Fruit fly (Drosophila melanogaster) whole organism, embryonic: ENCODE results near the gene Sps2.

Source experiments
- CG10431 ChIP-seq: fragments of 200-800 bp; sonication (Bioruptor generic); optimal IDR thresholded peaks from 3 replicates; lab custom pipeline; 2018; ENCODE audit warnings: missing biosample characterization, mild to moderate bottlenecking, missing genetic modification characterization
- CG4282 ChIP-seq: fragments of 200-800 bp; sonication (Bioruptor generic); optimal IDR thresholded peaks from 2 replicates; lab custom pipeline; 2016; ENCODE audit warnings: missing biosample characterization, missing genetic modification characterization
- Chrac-16 ChIP-seq: fragments of 200-800 bp; sonication (Bioruptor generic); optimal IDR thresholded peaks from 3 replicates; lab custom pipeline; 2016; ENCODE audit warnings: missing biosample characterization, missing genetic modification characterization
- NC2β ChIP-seq: fragments of 200-800 bp; sonication (Bioruptor generic); optimal IDR thresholded peaks from 2 replicates; lab custom pipeline; 2016; ENCODE audit warnings: missing biosample characterization, missing genetic modification characterization
- chif ChIP-seq, 2 experiments: fragments of 200-800 bp; sonication (Bioruptor generic); optimal IDR thresholded peaks; 3 replicates each; lab custom pipeline; 2016; ENCODE audit warnings: missing biosample characterization in 2 of 2, missing genetic modification characterization in 2 of 2
- crol ChIP-seq: fragments of 200-800 bp; sonication (Bioruptor generic); IDR thresholded peaks from 2 replicates; pipeline ENCODE4 v1.3.6; 2022; ENCODE audit warnings: missing biosample characterization, missing genetic modification characterization
- fd96Cb ChIP-seq: fragments of 200-800 bp; sonication (Bioruptor generic); optimal IDR thresholded peaks from 2 replicates; lab custom pipeline; 2018; ENCODE audit warnings: missing biosample characterization, mild to moderate bottlenecking, missing genetic modification characterization, moderate library complexity
- mld ChIP-seq: fragments of 200-800 bp; sonication (Bioruptor generic); IDR thresholded peaks from 3 replicates; pipeline ENCODE4 v1.3.6; 2022; ENCODE audit warnings: missing biosample characterization, missing genetic modification characterization; ENCODE audit not compliant: partially characterized antibody
- odd ChIP-seq: fragments of 200-800 bp; sonication (Bioruptor generic); optimal IDR thresholded peaks from 2 replicates; lab custom pipeline; 2017; ENCODE audit warnings: missing biosample characterization, mild to moderate bottlenecking, missing genetic modification characterization
- pum ChIP-seq: fragments of 200-800 bp; sonication (Bioruptor generic); optimal IDR thresholded peaks from 2 replicates; lab custom pipeline; 2016; ENCODE audit warnings: missing biosample characterization, missing genetic modification characterization
- sima ChIP-seq: fragments of 200-800 bp; sonication (Bioruptor generic); optimal IDR thresholded peaks from 2 replicates; lab custom pipeline; 2016; ENCODE audit warnings: missing biosample characterization, missing genetic modification characterization
- stwl ChIP-seq: fragments of 200-800 bp; sonication (Bioruptor generic); optimal IDR thresholded peaks from 3 replicates; lab custom pipeline; 2018; ENCODE audit warnings: missing biosample characterization, mild to moderate bottlenecking, missing genetic modification characterization, moderate library complexity
- vvl ChIP-seq: fragments of 200-800 bp; sonication (Bioruptor generic); IDR thresholded peaks from 2 replicates; pipeline ENCODE4 v1.3.6; 2022; ENCODE audit warnings: missing biosample characterization, missing genetic modification characterization
- zfh1 ChIP-seq: fragments of 200-800 bp; sonication (Bioruptor generic); IDR thresholded peaks from 3 replicates; pipeline ENCODE4 v1.3.6; 2022; ENCODE audit warnings: missing biosample characterization, missing genetic modification characterization

DNA sequence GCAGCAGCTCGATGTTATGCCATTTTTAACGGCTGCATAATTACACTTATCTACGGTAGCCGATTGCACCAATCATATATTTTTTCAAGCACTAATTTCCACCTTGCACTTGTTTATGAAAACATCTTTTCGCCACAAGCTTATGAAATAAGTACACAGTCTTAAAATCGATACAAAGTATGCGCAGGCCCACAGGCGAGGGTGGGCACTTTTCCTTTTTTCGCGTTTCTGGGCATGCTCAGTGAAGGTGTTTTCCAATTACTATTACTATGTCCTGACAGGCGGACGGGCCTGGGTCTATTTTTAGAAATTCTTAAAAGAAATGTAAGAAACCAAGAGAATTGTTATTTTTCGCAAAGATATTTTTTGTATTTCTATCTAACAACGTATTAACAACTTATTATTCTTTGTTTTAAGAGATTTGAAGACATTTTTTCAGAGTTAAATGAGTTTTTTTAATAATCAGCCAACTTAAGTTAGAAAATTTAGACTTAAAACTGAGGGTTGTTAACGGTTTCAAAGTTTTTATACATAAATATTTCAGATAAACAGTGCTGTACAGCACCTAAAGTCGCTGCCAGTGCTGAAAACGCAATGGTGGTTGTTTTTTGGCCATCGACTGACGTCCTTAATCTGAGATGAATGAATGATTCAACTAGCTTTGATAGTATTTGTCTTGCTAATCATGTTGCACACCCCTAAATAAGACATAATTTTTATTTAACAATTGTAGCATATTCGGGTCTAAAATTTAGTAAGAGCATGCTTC is 31.6 kb upstream of the Sps2 start, which contains the start of gene Cdk5alpha:
- TF ChIP-seq NC2β (GFP tag; lab: Kevin White, UChicago) (no peak), CG10431 (no peak), fd96Cb (tag; lab: Kevin White, UChicago) (no peak), mld (GFP tag; lab: Robert Waterston, UW) (no peak), pum (GFP tag; lab: Kevin White, UChicago) (no peak), chif (GFP tag; optimal IDR thresholded peaks at IDR 0.05; lab: Kevin White, UChicago) (no peak), Chrac-16 (GFP tag; lab: Kevin White, UChicago) (no peak), zfh1 (GFP tag; lab: Robert Waterston, UW) (no peak), odd (no peak), vvl (GFP tag; lab: Robert Waterston, UW) (no peak), CG4282 (no peak), crol (GFP tag; lab: Robert Waterston, UW) (no peak), stwl (tag; lab: Kevin White, UChicago) (peak; percentile 98), sima (GFP tag; lab: Kevin White, UChicago) (no peak)
